Worm (Caenorhabditis elegans): ENCODE measurements around the gene fbxb-108.

- TF ChIP-seq him-1 (tag; optimal IDR thresholded peaks at IDR 0.05) (no peak), W03F9.2 (tag; optimal IDR thresholded peaks at IDR 0.05) (no peak), dao-5 (tag; optimal IDR thresholded peaks at IDR 0.05) (no peak)
Measured at ce11 chrII:2751278-2751677, 13.5 kb upstream of the fbxb-108 start.

All from whole organism, L4/young adult.